Fruit fly (Drosophila melanogaster): Measurements from ENCODE around the gene CG34012.
A peak's percentile ranks its signal among the peaks of the same experiment; 100 is the strongest.

The CG34012 gene

DNA sequence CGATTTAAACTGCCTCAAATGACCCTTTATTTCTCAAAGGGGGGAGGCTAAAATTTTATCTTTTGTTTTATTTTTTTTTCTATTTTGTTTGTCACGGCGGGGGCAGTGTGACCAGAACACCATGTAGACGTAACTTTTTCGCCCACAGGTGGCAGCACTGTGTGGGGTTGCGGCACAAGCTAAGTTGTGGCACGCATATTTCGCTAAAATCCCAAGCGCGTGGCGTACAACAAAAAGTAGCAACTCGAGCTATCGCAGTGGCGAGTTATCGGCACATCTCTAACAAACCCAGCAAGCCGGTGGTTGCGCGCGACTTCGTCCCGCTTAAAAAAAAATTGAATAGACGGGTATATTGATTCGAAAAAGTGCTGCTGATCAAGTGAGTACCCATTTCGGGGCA is 13.8 kb upstream of the CG34012 start, which contains the start of the genes Ufd1 and NaPi-III (continued):
- TF ChIP-seq CG6254 (GFP tag; optimal IDR thresholded peaks at IDR 0.05) (no peak), CG13123 (GFP tag; optimal IDR thresholded peaks at IDR 0.05) (no peak), ash1 (GFP tag; optimal IDR thresholded peaks at IDR 0.05) (no peak), CG6689 (GFP tag; IDR thresholded peaks at IDR 0.05) (no peak), emc (GFP tag; optimal IDR thresholded peaks at IDR 0.05) (no peak), sc (optimal IDR thresholded peaks at IDR 0.05) (no peak), sc (GFP tag; optimal IDR thresholded peaks at IDR 0.05) (no peak), CG4424 (GFP tag; optimal IDR thresholded peaks at IDR 0.05) (no peak), CG16863 (GFP tag; optimal IDR thresholded peaks at IDR 0.05) (peak; percentile 8), CG9876 (GFP tag; optimal IDR thresholded peaks at IDR 0.05) (peak; percentile 47), tup (GFP tag; optimal IDR thresholded peaks at IDR 0.05) (no peak), kah (GFP tag; optimal IDR thresholded peaks at IDR 0.05) (peak; percentile 94), NfI (GFP tag; optimal IDR thresholded peaks at IDR 0.05) (peak; percentile 14), CG16813 (GFP tag; IDR thresholded peaks at IDR 0.05; ENCODE audit: partially characterized antibody) (peak; percentile 84), CG7357 (GFP tag; IDR thresholded peaks at IDR 0.05) (no peak), nerfin-1 (tag; optimal IDR thresholded peaks at IDR 0.05) (peak; percentile 41), prd (optimal IDR thresholded peaks at IDR 0.05) (no peak), prd (GFP tag; IDR thresholded peaks at IDR 0.05) (peak; percentile 35; the same call in 1 of the 3 replicates), caup (GFP tag; optimal IDR thresholded peaks at IDR 0.05; ENCODE audit: severe bottlenecking) (peak; percentile 38), CG2116 (GFP tag; optimal IDR thresholded peaks at IDR 0.05) (peak; percentile 91), pb (GFP tag; optimal IDR thresholded peaks at IDR 0.05) (peak; percentile 10), CG1529 (GFP tag; optimal IDR thresholded peaks at IDR 0.05) (no peak), pros (GFP tag; optimal IDR thresholded peaks at IDR 0.05) (no peak), trh (GFP tag; optimal IDR thresholded peaks at IDR 0.05) (no peak), Mad (GFP tag; optimal IDR thresholded peaks at IDR 0.05) (peak; percentile 42), CG18262 (tag; optimal IDR thresholded peaks at IDR 0.05) (no peak), CG2202 (tag; optimal IDR thresholded peaks at IDR 0.05) (peak; percentile 4), CG14860 (GFP tag; IDR thresholded peaks at IDR 0.05; ENCODE audit: partially characterized antibody) (peak; percentile 64), ro (GFP tag; IDR thresholded peaks at IDR 0.05) (no peak), Optix (GFP tag; IDR thresholded peaks at IDR 0.05) (no peak)

DNA sequence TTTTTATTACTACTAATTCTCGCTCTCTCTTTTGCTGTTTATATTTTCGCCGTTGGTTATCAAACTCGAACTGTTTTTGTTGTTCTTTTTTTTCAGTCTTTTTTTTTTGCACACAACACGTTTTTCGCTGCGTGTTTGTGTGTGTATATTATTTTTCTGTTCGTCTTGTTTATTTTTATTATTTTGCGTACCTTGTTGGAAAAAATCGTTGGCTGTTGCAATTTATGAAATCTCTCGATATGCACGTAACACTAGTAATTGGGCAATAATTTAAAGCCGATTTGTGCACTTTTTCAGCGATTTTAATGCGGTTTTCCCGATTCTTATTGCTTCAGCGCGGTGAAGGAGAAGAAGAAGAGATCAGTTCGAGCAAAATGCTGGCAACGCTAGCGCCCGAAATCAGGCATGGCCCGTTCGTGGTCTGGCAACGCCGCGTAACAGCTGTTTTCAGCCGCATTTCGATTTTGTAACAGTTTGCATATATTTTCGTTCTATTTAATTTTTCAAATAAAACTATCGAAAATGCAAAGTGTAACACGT is 11.2 kb upstream of the CG34012 start, which contains the start of the genes FoxK and mRpL2:
Gene FoxK, minus strand, starts transcription at position 365 of the 540 bp plus-strand sequence.
Gene mRpL2, plus strand, starts transcription at position 429 of the 540 bp plus-strand sequence.
- TF ChIP-seq CG15479 (GFP tag; optimal IDR thresholded peaks at IDR 0.05) (no peak), Rx (GFP tag; IDR thresholded peaks at IDR 0.05) (no peak), Ravus (GFP tag; IDR thresholded peaks at IDR 0.05) (no peak), CG16779 (GFP tag; IDR thresholded peaks at IDR 0.05) (no peak), zfh1 (GFP tag; IDR thresholded peaks at IDR 0.05) (peak; percentile 31; the same call in 1 of the 3 replicates), crp (GFP tag; optimal IDR thresholded peaks at IDR 0.05) (peak; percentile 70 to 97), Atf-2 (GFP tag; optimal IDR thresholded peaks at IDR 0.05) (no peak), BtbVII (GFP tag; optimal IDR thresholded peaks at IDR 0.05) (no peak), CG17361 (GFP tag; IDR thresholded peaks at IDR 0.05) (no peak), CG1233 (GFP tag; optimal IDR thresholded peaks at IDR 0.05) (no peak), CG4617 (GFP tag; optimal IDR thresholded peaks at IDR 0.05; ENCODE audit: borderline replicate concordance) (peak; percentile 81), CG6791 (GFP tag; IDR thresholded peaks at IDR 0.05; ENCODE audit: partially characterized antibody) (peak; percentile 54; the same call in 2 of the 3 replicates), dmrt11E (tag; optimal IDR thresholded peaks at IDR 0.05) (no peak), D19A (tag; optimal IDR thresholded peaks at IDR 0.05) (no peak), E2f2 (GFP tag; IDR thresholded peaks at IDR 0.05) (peak; percentile 58), CG34376 (GFP tag; optimal IDR thresholded peaks at IDR 0.05) (no peak), phol (tag; optimal IDR thresholded peaks at IDR 0.05) (peak; percentile 45), MBD-R2 (GFP tag; IDR thresholded peaks at IDR 0.05) (peak; percentile 89), Oli (tag; optimal IDR thresholded peaks at IDR 0.05) (no peak), sna (GFP tag; IDR thresholded peaks at IDR 0.05; ENCODE audit: partially characterized antibody) (no peak), CG18476 (GFP tag; optimal IDR thresholded peaks at IDR 0.05) (no peak), CG8388 (GFP tag; optimal IDR thresholded peaks at IDR 0.05) (no peak)
